Worm (Caenorhabditis elegans): ENCODE measurements around the gene C05G5.7.
A peak's percentile ranks its signal among the peaks of the same experiment; 100 is the strongest.

C05G5.7 gene

ce11 chrX:14786821-14787556 is 43.4 kb upstream of the C05G5.7 start:
- TF ChIP-seq snpc-4 (tag; optimal IDR thresholded peaks at IDR 0.05) (no peak), R02D3.7 (tag; optimal IDR thresholded peaks at IDR 0.05) (no peak), nhr-21 (tag; optimal IDR thresholded peaks at IDR 0.05) (peak; percentile 64), ceh-16 (tag; optimal IDR thresholded peaks at IDR 0.05) (no peak), sma-9 (GFP tag; optimal IDR thresholded peaks at IDR 0.05) (peak; percentile 86), sma-9 (tag; optimal IDR thresholded peaks at IDR 0.05) (no peak), aly-2 (tag; optimal IDR thresholded peaks at IDR 0.05) (no peak), unc-39 (tag; optimal IDR thresholded peaks at IDR 0.05) (no peak), gmeb-1 (tag; optimal IDR thresholded peaks at IDR 0.05) (peak; percentile 57), sma-3 (GFP tag; optimal IDR thresholded peaks at IDR 0.05) (peak; percentile 68), F13H6.1 (tag; optimal IDR thresholded peaks at IDR 0.05) (no peak), ztf-11 (tag; optimal IDR thresholded peaks at IDR 0.05) (no peak), lin-39 (tag; optimal IDR thresholded peaks at IDR 0.05) (no peak), ztf-4 (tag; optimal IDR thresholded peaks at IDR 0.05) (no peak), fos-1 (tag; optimal IDR thresholded peaks at IDR 0.05) (peak; percentile 12), lin-13 (GFP tag; optimal IDR thresholded peaks at IDR 0.05) (no peak), crh-2 (tag; optimal IDR thresholded peaks at IDR 0.05) (peak; percentile 10), blmp-1 (tag; optimal IDR thresholded peaks at IDR 0.05; ENCODE audit: insufficient read depth) (peak; percentile 28), ZK546.5 (tag; optimal IDR thresholded peaks at IDR 0.05) (no peak), lsy-2 (tag; optimal IDR thresholded peaks at IDR 0.05) (peak in 1 of 2 experiments; percentile 38), nhr-129 (tag; optimal IDR thresholded peaks at IDR 0.05) (peak; percentile 60), unc-55 (GFP tag; optimal IDR thresholded peaks at IDR 0.05) (no peak), elt-1 (tag; optimal IDR thresholded peaks at IDR 0.05) (no peak), nhr-10 (tag; optimal IDR thresholded peaks at IDR 0.05) (no peak), C34F6.9 (tag; optimal IDR thresholded peaks at IDR 0.05) (no peak), mdl-1 (tag; optimal IDR thresholded peaks at IDR 0.05) (peak in 1 of 2 experiments; percentile 21), nhr-25 (tag; optimal IDR thresholded peaks at IDR 0.05) (peak; percentile 1), lin-11 (tag; optimal IDR thresholded peaks at IDR 0.05) (no peak), Y55F3AM.14 (GFP tag; optimal IDR thresholded peaks at IDR 0.05) (peak; percentile 11)

- TF ChIP-seq nhr-21 (tag; optimal IDR thresholded peaks at IDR 0.05): peak; percentile 42
- TF ChIP-seq sma-9 (GFP tag; optimal IDR thresholded peaks at IDR 0.05): peak; percentile 72
- TF ChIP-seq sma-9 (tag; optimal IDR thresholded peaks at IDR 0.05): no peak
- no peak for TF ChIP-seq nhr-77 (tag; optimal IDR thresholded peaks at IDR 0.05)
- TF ChIP-seq nhr-10 (tag; optimal IDR thresholded peaks at IDR 0.05): no peak
- peak; percentile 89 for TF ChIP-seq fos-1 (tag; optimal IDR thresholded peaks at IDR 0.05)
- TF ChIP-seq elt-3 (tag; optimal IDR thresholded peaks at IDR 0.05): no peak
- TF ChIP-seq mdl-1 (tag; optimal IDR thresholded peaks at IDR 0.05): peak in 1 of 2 experiments; percentile 47
- TF ChIP-seq nhr-129 (tag; optimal IDR thresholded peaks at IDR 0.05): peak; percentile 20
- TF ChIP-seq R02D3.7 (tag; optimal IDR thresholded peaks at IDR 0.05): no peak
- peak; percentile 40 for TF ChIP-seq crh-2 (tag; optimal IDR thresholded peaks at IDR 0.05)
- TF ChIP-seq sma-3 (GFP tag; optimal IDR thresholded peaks at IDR 0.05): peak; percentile 57
- TF ChIP-seq ztf-4 (tag; optimal IDR thresholded peaks at IDR 0.05): no peak
- no peak for TF ChIP-seq nhr-23 (tag; optimal IDR thresholded peaks at IDR 0.05)
Observed at ce11 chrX:14783434-14784142, 40.0 kb upstream of the C05G5.7 start.

- TF ChIP-seq mab-5 (tag; optimal IDR thresholded peaks at IDR 0.05): peak; percentile 27
- peak; percentile 83 for TF ChIP-seq sma-9 (GFP tag; optimal IDR thresholded peaks at IDR 0.05)
- no peak for TF ChIP-seq sma-9 (tag; optimal IDR thresholded peaks at IDR 0.05)
- peak in 1 of 2 experiments; percentile 29 for TF ChIP-seq mdl-1 (tag; optimal IDR thresholded peaks at IDR 0.05)
- TF ChIP-seq alr-1 (tag; optimal IDR thresholded peaks at IDR 0.05): no peak
- peak; percentile 43 for TF ChIP-seq nhr-21 (tag; optimal IDR thresholded peaks at IDR 0.05)
- TF ChIP-seq blmp-1 (tag; optimal IDR thresholded peaks at IDR 0.05; ENCODE audit: insufficient read depth): no peak
- peak; percentile 67 for TF ChIP-seq sma-3 (GFP tag; optimal IDR thresholded peaks at IDR 0.05)
Observed at ce11 chrX:14780176-14780575, 36.6 kb upstream of the C05G5.7 start.

- no peak for TF ChIP-seq unc-55 (GFP tag; optimal IDR thresholded peaks at IDR 0.05)
- TF ChIP-seq nhr-237 (tag; optimal IDR thresholded peaks at IDR 0.05): no peak
- no peak for TF ChIP-seq Y55F3AM.14 (GFP tag; optimal IDR thresholded peaks at IDR 0.05)
- TF ChIP-seq peb-1 (tag; optimal IDR thresholded peaks at IDR 0.05): no peak
- TF ChIP-seq ama-1 (optimal IDR thresholded peaks at IDR 0.05): no peak
- TF ChIP-seq aly-2 (tag; optimal IDR thresholded peaks at IDR 0.05): no peak
- no peak for TF ChIP-seq blmp-1 (tag; optimal IDR thresholded peaks at IDR 0.05; ENCODE audit: insufficient read depth)
Observed at ce11 chrX:14778112-14778511, 34.5 kb upstream of the C05G5.7 start.
